Fruit fly (Drosophila melanogaster) whole organism, embryonic: ENCODE results near the gene gb.
A peak's percentile ranks its signal among the peaks of the same experiment; 100 is the strongest.

Experiments
- CG10321 ChIP-seq: fragments of 200-800 bp; sonication (Bioruptor generic); IDR thresholded peaks from 2 replicates; pipeline ENCODE4 v1.3.6; 2022; ENCODE audit warnings: missing biosample characterization, missing genetic modification characterization
- CG10462 ChIP-seq: fragments of 200-800 bp; sonication (Bioruptor generic); optimal IDR thresholded peaks from 2 replicates; lab custom pipeline; 2016; ENCODE audit warnings: missing biosample characterization, missing genetic modification characterization
- CG10543 ChIP-seq: fragments of 200-800 bp; sonication (Bioruptor generic); optimal IDR thresholded peaks from 3 replicates; lab custom pipeline; 2017; ENCODE audit warnings: missing biosample characterization, mild to moderate bottlenecking, missing genetic modification characterization, moderate library complexity
- CG11085 ChIP-seq: fragments of 200-800 bp; sonication (Bioruptor generic); IDR thresholded peaks from 2 replicates; pipeline ENCODE4 v1.3.6; 2022; ENCODE audit warnings: missing biosample characterization, missing genetic modification characterization
- CG11247 ChIP-seq: fragments of 200-800 bp; sonication (Bioruptor generic); IDR thresholded peaks from 2 replicates; pipeline ENCODE4 v1.3.6; 2022; ENCODE audit warnings: missing biosample characterization, missing genetic modification characterization
- CG11723 ChIP-seq: fragments of 200-800 bp; sonication (Bioruptor generic); optimal IDR thresholded peaks from 2 replicates; lab custom pipeline; 2017; ENCODE audit warnings: missing biosample characterization, mild to moderate bottlenecking, missing genetic modification characterization
- CG12071 ChIP-seq: fragments of 200-800 bp; sonication (Bioruptor generic); optimal IDR thresholded peaks from 3 replicates; lab custom pipeline; 2018; ENCODE audit warnings: missing biosample characterization, mild to moderate bottlenecking, missing genetic modification characterization
- CG14441 ChIP-seq: fragments of 200-800 bp; sonication (Bioruptor generic); IDR thresholded peaks from 2 replicates; pipeline ENCODE4 v1.3.6; 2022; ENCODE audit warnings: missing biosample characterization, missing genetic modification characterization
- CG16863 ChIP-seq: fragments of 200-800 bp; sonication (Bioruptor generic); optimal IDR thresholded peaks from 3 replicates; lab custom pipeline; 2016; ENCODE audit warnings: missing biosample characterization, missing genetic modification characterization
- CG18262 ChIP-seq: fragments of 200-800 bp; optimal IDR thresholded peaks from 3 replicates; lab custom pipeline; 2019; ENCODE audit warnings: missing biosample characterization, mild to moderate bottlenecking, missing genetic modification characterization, moderate library complexity
- CG3065 ChIP-seq: fragments of 200-800 bp; sonication (Bioruptor generic); optimal IDR thresholded peaks from 2 replicates; lab custom pipeline; 2016; ENCODE audit warnings: missing biosample characterization, missing genetic modification characterization
- CG33557 ChIP-seq: fragments of 200-800 bp; sonication (Bioruptor generic); optimal IDR thresholded peaks from 2 replicates; lab custom pipeline; 2019; ENCODE audit warnings: missing biosample characterization, mild to moderate bottlenecking, missing genetic modification characterization, moderate library complexity
- CG3995 ChIP-seq: fragments of 200-800 bp; sonication (Bioruptor generic); optimal IDR thresholded peaks from 3 replicates; lab custom pipeline; 2016; ENCODE audit warnings: missing biosample characterization, missing genetic modification characterization
- CG4360 ChIP-seq: fragments of 200-800 bp; sonication (Bioruptor generic); IDR thresholded peaks from 2 replicates; pipeline ENCODE4 v1.3.6; 2022; ENCODE audit warnings: missing biosample characterization, missing genetic modification characterization
- CG4854 ChIP-seq: fragments of 200-800 bp; sonication (Bioruptor generic); optimal IDR thresholded peaks from 2 replicates; lab custom pipeline; 2016; ENCODE audit warnings: missing biosample characterization, missing genetic modification characterization, inconsistent platforms
- CG5245 ChIP-seq: fragments of 200-800 bp; sonication (Bioruptor generic); optimal IDR thresholded peaks from 3 replicates; lab custom pipeline; 2016; ENCODE audit warnings: missing biosample characterization, missing genetic modification characterization
- CG7839 ChIP-seq: fragments of 200-800 bp; sonication (Bioruptor generic); optimal IDR thresholded peaks from 3 replicates; lab custom pipeline; 2018; ENCODE audit warnings: missing biosample characterization, mild to moderate bottlenecking, missing genetic modification characterization, moderate library complexity
- CG8765 ChIP-seq: fragments of 200-800 bp; sonication (Bioruptor generic); IDR thresholded peaks from 2 replicates; pipeline ENCODE4 v1.3.6; 2022; ENCODE audit warnings: missing biosample characterization, missing genetic modification characterization
- CG9215 ChIP-seq: fragments of 200-800 bp; sonication (Bioruptor generic); IDR thresholded peaks from 2 replicates; pipeline ENCODE4 v1.3.6; 2022; ENCODE audit warnings: missing biosample characterization, missing genetic modification characterization
- CG9437 ChIP-seq: fragments of 200-800 bp; sonication (Bioruptor generic); optimal IDR thresholded peaks from 2 replicates; lab custom pipeline; 2018; ENCODE audit warnings: missing biosample characterization, mild to moderate bottlenecking, missing genetic modification characterization
- Dbx ChIP-seq: fragments of 200-800 bp; sonication (Bioruptor generic); IDR thresholded peaks from 3 replicates; pipeline ENCODE4 v1.3.6; 2022; ENCODE audit warnings: missing biosample characterization, missing genetic modification characterization
- Meics ChIP-seq: fragments of 200-800 bp; sonication (Bioruptor generic); optimal IDR thresholded peaks from 2 replicates; lab custom pipeline; 2017; ENCODE audit warnings: missing biosample characterization, mild to moderate bottlenecking, missing genetic modification characterization
- Myb ChIP-seq: fragments of 200-800 bp; sonication (Bioruptor generic); optimal IDR thresholded peaks from 2 replicates; lab custom pipeline; 2016; ENCODE audit warnings: missing biosample characterization, missing genetic modification characterization
- NFAT ChIP-seq: fragments of 200-800 bp; sonication (Bioruptor generic); IDR thresholded peaks from 2 replicates; pipeline ENCODE4 v1.3.6; 2022; ENCODE audit warnings: missing biosample characterization, missing genetic modification characterization
- Opbp ChIP-seq: fragments of 200-800 bp; sonication (Bioruptor generic); IDR thresholded peaks from 3 replicates; pipeline ENCODE4 v1.3.6; 2022; ENCODE audit warnings: missing biosample characterization, missing genetic modification characterization; ENCODE audit not compliant: partially characterized antibody
- Ravus ChIP-seq: fragments of 200-800 bp; sonication (Bioruptor generic); IDR thresholded peaks from 2 replicates; pipeline ENCODE4 v1.3.6; 2022; ENCODE audit warnings: missing biosample characterization, missing genetic modification characterization
- Scr ChIP-seq: fragments of 200-800 bp; sonication (Bioruptor generic); IDR thresholded peaks from 2 replicates; pipeline ENCODE4 v1.3.6; 2022; ENCODE audit warnings: missing biosample characterization, missing genetic modification characterization; ENCODE audit not compliant: partially characterized antibody
- Sox100B ChIP-seq: fragments of 200-800 bp; sonication (Bioruptor generic); optimal IDR thresholded peaks from 3 replicates; lab custom pipeline; 2018; ENCODE audit warnings: missing biosample characterization, mild to moderate bottlenecking, missing genetic modification characterization
- Taf1 ChIP-seq: fragments of 200-800 bp; sonication (Bioruptor generic); IDR thresholded peaks from 2 replicates; pipeline ENCODE4 v1.3.6; 2022; ENCODE audit warnings: missing biosample characterization, missing genetic modification characterization
- abd-A ChIP-seq: fragments of 200-800 bp; sonication (Bioruptor generic); optimal IDR thresholded peaks from 3 replicates; lab custom pipeline; 2019; ENCODE audit warnings: missing biosample characterization, mild to moderate bottlenecking, missing genetic modification characterization, moderate library complexity
- al ChIP-seq: fragments of 200-800 bp; sonication (Bioruptor generic); IDR thresholded peaks from 2 replicates; pipeline ENCODE4 v1.3.6; 2022; ENCODE audit warnings: missing biosample characterization, missing genetic modification characterization
- bcd ChIP-seq: fragments of 200-800 bp; sonication (Bioruptor generic); optimal IDR thresholded peaks from 2 replicates; lab custom pipeline; 2017; ENCODE audit warnings: missing biosample characterization, mild to moderate bottlenecking, missing genetic modification characterization
- chinmo ChIP-seq: fragments of 200-800 bp; sonication (Bioruptor generic); IDR thresholded peaks from 4 replicates; pipeline ENCODE4 v1.3.6; 2022; ENCODE audit warnings: missing biosample characterization, missing genetic modification characterization; ENCODE audit not compliant: partially characterized antibody
- da ChIP-seq: fragments of 200-800 bp; sonication (Bioruptor generic); optimal IDR thresholded peaks from 2 replicates; lab custom pipeline; 2016; ENCODE audit warnings: missing biosample characterization, missing genetic modification characterization
- dan ChIP-seq: fragments of 200-800 bp; sonication (Bioruptor generic); IDR thresholded peaks from 2 replicates; pipeline ENCODE4 v1.3.6; 2022; ENCODE audit warnings: missing biosample characterization, missing genetic modification characterization
- dmrt99B ChIP-seq: fragments of 200-800 bp; sonication (Bioruptor generic); optimal IDR thresholded peaks from 2 replicates; lab custom pipeline; 2018; ENCODE audit warnings: missing biosample characterization, mild to moderate bottlenecking, missing genetic modification characterization, moderate library complexity
- exex ChIP-seq: fragments of 200-800 bp; sonication (Bioruptor generic); optimal IDR thresholded peaks from 4 replicates; lab custom pipeline; 2018; ENCODE audit warnings: missing biosample characterization, mild to moderate bottlenecking, missing genetic modification characterization, moderate library complexity
- eyg ChIP-seq: fragments of 200-800 bp; sonication (Bioruptor generic); optimal IDR thresholded peaks from 3 replicates; lab custom pipeline; 2016; ENCODE audit warnings: missing biosample characterization, missing genetic modification characterization
- gfzf ChIP-seq: fragments of 200-800 bp; sonication (Bioruptor generic); optimal IDR thresholded peaks from 2 replicates; lab custom pipeline; 2016; ENCODE audit warnings: missing biosample characterization, mild to moderate bottlenecking, missing genetic modification characterization, moderate library complexity
- hth ChIP-seq: fragments of >200 bp; optimal IDR thresholded peaks from 2 replicates; lab custom pipeline; 2017; ENCODE audit warnings: inconsistent platforms
- lab ChIP-seq: fragments of 200-800 bp; sonication (Bioruptor generic); optimal IDR thresholded peaks from 3 replicates; lab custom pipeline; 2017; ENCODE audit warnings: missing biosample characterization, missing genetic modification characterization, mild to moderate bottlenecking, moderate library complexity, missing genetic modification reagents
- luna ChIP-seq: fragments of 200-800 bp; sonication (Bioruptor generic); optimal IDR thresholded peaks from 2 replicates; lab custom pipeline; 2016; ENCODE audit warnings: missing biosample characterization, missing genetic modification characterization
- nerfin-1 ChIP-seq: fragments of 200-800 bp; sonication (Bioruptor generic); optimal IDR thresholded peaks from 3 replicates; lab custom pipeline; 2019; ENCODE audit warnings: missing biosample characterization, mild to moderate bottlenecking, missing genetic modification characterization, moderate library complexity
- odd ChIP-seq: fragments of 200-800 bp; sonication (Bioruptor generic); optimal IDR thresholded peaks from 2 replicates; lab custom pipeline; 2017; ENCODE audit warnings: missing biosample characterization, mild to moderate bottlenecking, missing genetic modification characterization
- pho ChIP-seq: fragments of 200-800 bp; sonication (Bioruptor generic); optimal IDR thresholded peaks from 2 replicates; lab custom pipeline; 2016; ENCODE audit warnings: missing biosample characterization, missing genetic modification characterization
- row ChIP-seq: fragments of 200-800 bp; sonication (Bioruptor generic); IDR thresholded peaks from 3 replicates; pipeline ENCODE4 v1.3.6; 2022; ENCODE audit warnings: missing biosample characterization, missing genetic modification characterization
- seq ChIP-seq: fragments of 200-800 bp; sonication (Bioruptor generic); IDR thresholded peaks from 2 replicates; pipeline ENCODE4 v1.3.6; 2022; ENCODE audit warnings: missing biosample characterization, missing genetic modification characterization
- sima ChIP-seq: fragments of 200-800 bp; sonication (Bioruptor generic); optimal IDR thresholded peaks from 2 replicates; lab custom pipeline; 2016; ENCODE audit warnings: missing biosample characterization, missing genetic modification characterization
- slou ChIP-seq: fragments of 200-800 bp; sonication (Bioruptor generic); optimal IDR thresholded peaks from 3 replicates; lab custom pipeline; 2016; ENCODE audit warnings: missing biosample characterization, missing genetic modification characterization
- tin ChIP-seq: fragments of 200-800 bp; sonication (Bioruptor generic); optimal IDR thresholded peaks from 3 replicates; lab custom pipeline; 2016; ENCODE audit warnings: missing biosample characterization, missing genetic modification characterization
- usp ChIP-seq: fragments of >200 bp; optimal IDR thresholded peaks from 2 replicates; lab custom pipeline; 2017; ENCODE audit warnings: missing biosample characterization, missing genetic modification characterization
- vnd ChIP-seq: fragments of 200-800 bp; sonication (Bioruptor generic); IDR thresholded peaks from 3 replicates; pipeline ENCODE4 v1.3.6; 2022; ENCODE audit warnings: missing biosample characterization, missing genetic modification characterization; ENCODE audit not compliant: partially characterized antibody

The gb gene

DNA sequence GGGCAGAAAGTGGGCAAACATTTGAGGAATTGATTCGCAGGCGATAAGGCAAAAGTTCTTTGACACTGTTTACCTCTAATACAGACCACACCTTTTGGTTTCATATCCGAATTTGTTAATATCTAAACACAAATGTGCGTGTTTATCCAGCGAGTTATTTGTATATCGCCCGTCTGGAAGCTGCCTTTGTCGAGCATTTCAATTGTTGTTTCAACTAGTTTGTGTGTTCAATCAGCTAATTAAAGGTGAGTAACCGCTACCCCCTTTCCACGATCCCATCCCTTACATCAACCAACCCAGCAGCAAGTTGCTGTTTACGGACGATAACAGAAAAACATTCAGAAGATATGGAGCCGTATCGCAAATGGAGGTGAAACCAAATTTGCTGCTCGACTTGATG lies 19.3 kb upstream of the gb start (continued):
- TF ChIP-seq CG4854 (GFP tag; lab: Kevin White, UChicago) (no peak), row (no peak), CG9215 (GFP tag; lab: Robert Waterston, UW) (no peak), CG11085 (GFP tag; lab: Robert Waterston, UW) (peak; percentile 46; the same call in 1 of the 2 replicates), da (GFP tag; lab: Kevin White, UChicago) (peak; percentile 20), CG11247 (GFP tag; lab: Robert Waterston, UW) (peak; percentile 48; the same call in 1 of the 2 replicates), CG10543 (GFP tag; lab: Kevin White, UChicago) (peak; percentile 57), chinmo (GFP tag; lab: Robert Waterston, UW) (0 out of 4 replicates have a peak, but pooled peaks have one; percentile 35), CG11723 (peak; percentile 17), NFAT (GFP tag; lab: Robert Waterston, UW) (peak; percentile 24; the same call in 1 of the 2 replicates), Scr (GFP tag; lab: Robert Waterston, UW) (no peak), vnd (GFP tag; lab: Robert Waterston, UW) (no peak), usp (no peak), bcd (GFP tag; lab: Kevin White, UChicago) (peak; percentile 35), tin (GFP tag; lab: Kevin White, UChicago) (no peak), CG3995 (GFP tag; lab: Kevin White, UChicago) (no peak), CG18262 (tag; lab: Kevin White, UChicago) (no peak), Opbp (no peak), CG3065 (no peak), lab (GFP tag; lab: Kevin White, UChicago) (peak; percentile 87), CG14441 (no peak), CG9437 (GFP tag; lab: Kevin White, UChicago) (no peak), CG10462 (GFP tag; lab: Kevin White, UChicago) (no peak), Myb (GFP tag; lab: Kevin White, UChicago) (no peak), al (GFP tag; lab: Robert Waterston, UW) (no peak), CG4360 (GFP tag; lab: Robert Waterston, UW) (no peak), CG33557 (GFP tag; lab: Kevin White, UChicago) (no peak), odd (GFP tag; lab: Kevin White, UChicago) (peak; percentile 36), Ravus (no peak), hth (lab: Kevin White, UChicago) (no peak), dmrt99B (tag; lab: Kevin White, UChicago) (peak; percentile 22), Taf1 (GFP tag; lab: Robert Waterston, UW) (peak; percentile 42; the same call in 1 of the 2 replicates), exex (tag; lab: Kevin White, UChicago) (peak; percentile 40), nerfin-1 (tag; lab: Kevin White, UChicago) (no peak), eyg (GFP tag; lab: Kevin White, UChicago) (peak; percentile 43), CG16863 (GFP tag; lab: Kevin White, UChicago) (no peak), CG7839 (no peak), abd-A (tag; lab: Kevin White, UChicago) (no peak), Dbx (GFP tag; lab: Robert Waterston, UW) (peak; percentile 81; the same call in 2 of the 3 replicates), dan (no peak), Meics (GFP tag; lab: Kevin White, UChicago) (peak; percentile 64), gfzf (GFP tag; lab: Kevin White, UChicago) (no peak), CG10321 (GFP tag; lab: Robert Waterston, UW) (no peak), CG8765 (GFP tag; lab: Robert Waterston, UW) (no peak), Sox100B (GFP tag; lab: Kevin White, UChicago) (no peak), seq (peak; percentile 73; the same call in 1 of the 2 replicates), slou (GFP tag; lab: Kevin White, UChicago) (no peak), luna (GFP tag; lab: Kevin White, UChicago) (peak; percentile 70), CG12071 (GFP tag; lab: Kevin White, UChicago) (peak; percentile 66), pho (GFP tag; lab: Kevin White, UChicago) (peak; percentile 70), CG5245 (GFP tag; lab: Kevin White, UChicago) (no peak), sima (no peak)
